Worm (Caenorhabditis elegans): Measurements from ENCODE around the gene dsl-4.

Gene dsl-4

ce11 chrX:14101986-14102385 is 11.8 kb downstream of the dsl-4 start, which contains the start of gene F16B12.6 (continued):
- TF ChIP-seq dve-1 (tag; optimal IDR thresholded peaks at IDR 0.05) (no peak), mec-3 (tag; optimal IDR thresholded peaks at IDR 0.05; ENCODE audit: borderline replicate concordance) (no peak), dmd-4 (tag; optimal IDR thresholded peaks at IDR 0.05; ENCODE audit: borderline replicate concordance) (peak; percentile 12), fax-1 (tag; optimal IDR thresholded peaks at IDR 0.05) (no peak), elt-2 (tag; optimal IDR thresholded peaks at IDR 0.05) (peak; percentile 36), C08G9.2 (tag; optimal IDR thresholded peaks at IDR 0.05) (no peak)

ce11 chrX:14102474-14102873 is 12.3 kb downstream of the dsl-4 start:
- TF ChIP-seq unc-55 (GFP tag; optimal IDR thresholded peaks at IDR 0.05) (no peak), tbx-2 (tag; optimal IDR thresholded peaks at IDR 0.05) (no peak), ceh-2 (tag; optimal IDR thresholded peaks at IDR 0.05) (no peak), K02D7.2 (tag; optimal IDR thresholded peaks at IDR 0.05) (no peak), pqm-1 (tag; optimal IDR thresholded peaks at IDR 0.05) (no peak), dve-1 (tag; optimal IDR thresholded peaks at IDR 0.05) (no peak), F13H6.1 (tag; optimal IDR thresholded peaks at IDR 0.05) (no peak), sdc-2 (tag; optimal IDR thresholded peaks at IDR 0.05) (no peak), ceh-14 (tag; optimal IDR thresholded peaks at IDR 0.05) (no peak), tbx-7 (tag; optimal IDR thresholded peaks at IDR 0.05) (no peak), ttx-3 (tag; optimal IDR thresholded peaks at IDR 0.05) (no peak), odd-2 (tag; optimal IDR thresholded peaks at IDR 0.05) (no peak), zip-5 (tag; optimal IDR thresholded peaks at IDR 0.05) (no peak), ceh-22 (tag; optimal IDR thresholded peaks at IDR 0.05) (no peak), unc-3 (GFP tag; conservative IDR thresholded peaks at IDR 0.05) (no peak), unc-3 (tag; optimal IDR thresholded peaks at IDR 0.05) (no peak), madf-2 (tag; optimal IDR thresholded peaks at IDR 0.05) (no peak), fax-1 (tag; optimal IDR thresholded peaks at IDR 0.05) (no peak), ceh-30 (tag; optimal IDR thresholded peaks at IDR 0.05) (no peak), rnt-1 (tag; optimal IDR thresholded peaks at IDR 0.05) (no peak), ceh-48 (tag; optimal IDR thresholded peaks at IDR 0.05) (no peak)

- TF ChIP-seq rnt-1 (tag; optimal IDR thresholded peaks at IDR 0.05) (no peak), ceh-45 (GFP tag; IDR thresholded peaks at IDR 0.05) (no peak), sdc-2 (tag; optimal IDR thresholded peaks at IDR 0.05) (no peak), madf-2 (tag; optimal IDR thresholded peaks at IDR 0.05) (no peak), hlh-8 (tag; optimal IDR thresholded peaks at IDR 0.05) (no peak), sox-4 (tag; optimal IDR thresholded peaks at IDR 0.05) (no peak), unc-86 (tag; optimal IDR thresholded peaks at IDR 0.05) (no peak)
Measured at ce11 chrX:14108245-14108644, 18.1 kb downstream of the dsl-4 start, which contains the start of gene F16B12.7. TSS of gene F16B12.7 (plus strand) at chrX:14108545.

- TF ChIP-seq mec-3 (tag; optimal IDR thresholded peaks at IDR 0.05; ENCODE audit: borderline replicate concordance) (no peak), ztf-16 (tag; optimal IDR thresholded peaks at IDR 0.05) (no peak), lim-6 (tag; optimal IDR thresholded peaks at IDR 0.05) (no peak), hlh-8 (tag; optimal IDR thresholded peaks at IDR 0.05) (no peak), ceh-34 (tag; optimal IDR thresholded peaks at IDR 0.05) (no peak), ceh-19 (GFP tag; optimal IDR thresholded peaks at IDR 0.05) (no peak), sox-4 (tag; optimal IDR thresholded peaks at IDR 0.05) (no peak), hlh-30 (tag; optimal IDR thresholded peaks at IDR 0.05; ENCODE audit: insufficient read depth) (no peak)
Measured at ce11 chrX:14113347-14113746, 23.2 kb downstream of the dsl-4 start, which contains the start of gene nhr-281. TSS of gene nhr-281 (minus strand) at chrX:14113447.

- TF ChIP-seq ceh-2 (tag; optimal IDR thresholded peaks at IDR 0.05) = peak; percentile 82
- TF ChIP-seq elt-2 (tag; optimal IDR thresholded peaks at IDR 0.05) = peak; percentile 97
- TF ChIP-seq ceh-34 (tag; optimal IDR thresholded peaks at IDR 0.05) = peak; percentile 85
- TF ChIP-seq gmeb-2 (tag; optimal IDR thresholded peaks at IDR 0.05) = peak; percentile 87
- peak; percentile 92 for TF ChIP-seq ceh-19 (GFP tag; optimal IDR thresholded peaks at IDR 0.05)
- TF ChIP-seq tbx-2 (tag; optimal IDR thresholded peaks at IDR 0.05) = peak; percentile 85
- peak; percentile 90 for TF ChIP-seq ceh-6 (GFP tag; optimal IDR thresholded peaks at IDR 0.05)
- peak; percentile 45 for TF ChIP-seq ceh-24 (tag; optimal IDR thresholded peaks at IDR 0.05)
- peak; percentile 84 for TF ChIP-seq unc-86 (tag; optimal IDR thresholded peaks at IDR 0.05)
- peak; percentile 80 for TF ChIP-seq npax-4 (tag; optimal IDR thresholded peaks at IDR 0.05)
- TF ChIP-seq eyg-1 (tag; optimal IDR thresholded peaks at IDR 0.05) = peak; percentile 85
- peak; percentile 68 for TF ChIP-seq ceh-18 (tag; optimal IDR thresholded peaks at IDR 0.05)
- peak; percentile 89 for TF ChIP-seq sox-4 (tag; optimal IDR thresholded peaks at IDR 0.05)
- peak; percentile 86 for TF ChIP-seq ref-2 (tag; optimal IDR thresholded peaks at IDR 0.05)
- TF ChIP-seq K09A11.1 (tag; optimal IDR thresholded peaks at IDR 0.05; ENCODE audit: insufficient read depth) = peak; percentile 79
- TF ChIP-seq pat-9 (tag; optimal IDR thresholded peaks at IDR 0.05) = peak; percentile 91
- peak; percentile 82 for TF ChIP-seq ceh-48 (tag; optimal IDR thresholded peaks at IDR 0.05)
- TF ChIP-seq fkh-6 (tag; optimal IDR thresholded peaks at IDR 0.05) = peak; percentile 94
Measured at ce11 chrX:14115480-14116161, 25.4 kb downstream of the dsl-4 start, which contains the start of gene F28H6.7. TSS of gene F28H6.7 (plus strand) at chrX:14116111.
